Worm (Caenorhabditis elegans) whole organism, L4 larva: ENCODE results near the gene K07F5.16.
A peak's percentile ranks its signal among the peaks of the same experiment; 100 is the strongest.

Experiments used
- F10B5.3 ChIP-seq: sonication (generic microtip); optimal IDR thresholded peaks from 2 replicates; lab custom pipeline; 2016; ENCODE audit warnings: mild to moderate bottlenecking, missing genetic modification characterization, missing compliant biosample characterization
- F26F4.8 ChIP-seq: fragments of 200-800 bp; sonication (Bioruptor generic); conservative IDR thresholded peaks from 2 replicates; pipeline ENCODE4 v1.3.6; 2022; ENCODE audit warnings: missing genetic modification characterization, missing compliant biosample characterization
- F44E2.7 ChIP-seq: fragments of 200-800 bp; sonication (Bioruptor generic); IDR thresholded peaks from 2 replicates; pipeline ENCODE4 v2.1.2; 2022; ENCODE audit warnings: missing genetic modification characterization, missing compliant biosample characterization
- F49E8.2 ChIP-seq: sonication (generic microtip); optimal IDR thresholded peaks from 2 replicates; lab custom pipeline; 2016; ENCODE audit warnings: missing compliant biosample characterization, mild to moderate bottlenecking, missing genetic modification characterization, borderline replicate concordance
- T20F7.1 ChIP-seq: fragments of 200-800 bp; sonication (Bioruptor generic); optimal IDR thresholded peaks from 2 replicates; lab custom pipeline; 2018; ENCODE audit warnings: mild to moderate bottlenecking, missing genetic modification characterization, missing compliant biosample characterization
- Y48G9A.11 ChIP-seq: fragments of 200-800 bp; sonication (Bioruptor generic); IDR thresholded peaks from 2 replicates; pipeline ENCODE4 v1.3.6; 2022; ENCODE audit warnings: missing genetic modification reagents, missing genetic modification characterization, missing compliant biosample characterization
- Y5F2A.4 ChIP-seq: fragments of 200-800 bp; sonication (Bioruptor generic); optimal IDR thresholded peaks from 2 replicates; lab custom pipeline; 2018; ENCODE audit warnings: mild to moderate bottlenecking, missing genetic modification characterization, missing compliant biosample characterization
- attf-4 ChIP-seq: sonication (generic microtip); optimal IDR thresholded peaks from 3 replicates; lab custom pipeline; 2017; ENCODE audit warnings: missing biosample characterization, missing genetic modification characterization
- ceh-82 ChIP-seq: sonication (generic microtip); optimal IDR thresholded peaks from 2 replicates; lab custom pipeline; 2017; ENCODE audit warnings: missing biosample characterization, missing genetic modification characterization
- ctbp-1 ChIP-seq: fragments of 200-800 bp; sonication (Bioruptor generic); IDR thresholded peaks from 2 replicates; pipeline ENCODE4 v1.3.6; 2022; ENCODE audit warnings: missing genetic modification reagents, missing genetic modification characterization, missing compliant biosample characterization
- daf-12 ChIP-seq: fragments of 150-350 bp; optimal IDR thresholded peaks from 2 replicates; lab custom pipeline; 2014; ENCODE audit warnings: missing biosample characterization, missing genetic modification reagents, missing genetic modification characterization
- daf-16 ChIP-seq, 3 experiments: sonication (generic microtip); optimal IDR thresholded peaks; 2 replicates each; lab custom pipeline; 2016 to 2017; ENCODE audit warnings: missing genetic modification characterization in 3 of 3, missing genetic modification reagents in 3 of 3, mild to moderate bottlenecking in 2 of 3, missing compliant biosample characterization in 2 of 3, missing biosample characterization in 1 of 3, moderate library complexity in 1 of 3
- dmd-6 ChIP-seq: fragments of 200-800 bp; sonication (Bioruptor generic); IDR thresholded peaks from 2 replicates; pipeline ENCODE4 v1.3.6; 2022; ENCODE audit warnings: missing genetic modification reagents, missing genetic modification characterization, missing compliant biosample characterization
- dmd-9 ChIP-seq: fragments of 200-800 bp; sonication (Bioruptor generic); IDR thresholded peaks from 2 replicates; pipeline ENCODE4 v1.3.6; 2022; ENCODE audit warnings: missing genetic modification reagents, missing genetic modification characterization, missing compliant biosample characterization
- duxl-1 ChIP-seq: sonication (generic microtip); optimal IDR thresholded peaks from 2 replicates; lab custom pipeline; 2016; ENCODE audit warnings: mild to moderate bottlenecking, missing genetic modification characterization, moderate library complexity, missing compliant biosample characterization; ENCODE audit not compliant: poor library complexity
- fkh-10 ChIP-seq: fragments of 150-350 bp; optimal IDR thresholded peaks from 2 replicates; lab custom pipeline; 2014; ENCODE audit warnings: missing biosample characterization, missing genetic modification reagents, missing genetic modification characterization
- fos-1 ChIP-seq: fragments of 150-350 bp; optimal IDR thresholded peaks from 2 replicates; lab custom pipeline; 2014; ENCODE audit warnings: missing biosample characterization, missing genetic modification characterization
- hif-1 ChIP-seq, 2 experiments: sonication (generic microtip); optimal IDR thresholded peaks; 2 replicates each; lab custom pipeline; 2016 to 2017; ENCODE audit warnings: missing compliant biosample characterization in 2 of 2, missing genetic modification characterization in 2 of 2, missing genetic modification reagents in 2 of 2, missing genotype in 2 of 2, mild to moderate bottlenecking in 1 of 2
- hlh-11 ChIP-seq: fragments of 200-800 bp; sonication (Bioruptor generic); optimal IDR thresholded peaks from 2 replicates; lab custom pipeline; 2018; ENCODE audit warnings: mild to moderate bottlenecking, missing genetic modification characterization, missing compliant biosample characterization
- hlh-30 ChIP-seq: sonication (generic microtip); optimal IDR thresholded peaks from 2 replicates; lab custom pipeline; 2017; ENCODE audit warnings: antibody characterized with exemption, mild to moderate bottlenecking, missing genetic modification characterization, missing compliant biosample characterization; ENCODE audit not compliant: insufficient read depth
- lim-7 ChIP-seq: fragments of 200-800 bp; sonication (Bioruptor generic); IDR thresholded peaks from 2 replicates; pipeline ENCODE4 v1.3.6; 2022; ENCODE audit warnings: missing genetic modification characterization, missing compliant biosample characterization
- lin-13 ChIP-seq: fragments of 150-350 bp; optimal IDR thresholded peaks from 2 replicates; lab custom pipeline; 2014; ENCODE audit warnings: missing biosample characterization, missing genetic modification reagents, missing genetic modification characterization
- lin-29 ChIP-seq: fragments of 200-800 bp; sonication (Bioruptor generic); IDR thresholded peaks from 2 replicates; pipeline ENCODE4 v1.3.6; 2022; ENCODE audit warnings: missing genetic modification reagents, missing genetic modification characterization, missing compliant biosample characterization
- lin-39 ChIP-seq: fragments of 150-350 bp; optimal IDR thresholded peaks from 2 replicates; lab custom pipeline; 2014; ENCODE audit warnings: missing biosample characterization, missing genetic modification reagents, missing genetic modification characterization
- lir-3 ChIP-seq: sonication (generic microtip); optimal IDR thresholded peaks from 2 replicates; lab custom pipeline; 2016; ENCODE audit warnings: mild to moderate bottlenecking, missing genetic modification characterization, missing compliant biosample characterization
- mdl-1 ChIP-seq, 2 experiments: fragments of 150-350 bp in 1 of 2; sonication (generic microtip) in 1 of 2; optimal IDR thresholded peaks; 2 replicates each; lab custom pipeline; 2014 to 2017; ENCODE audit warnings: missing biosample characterization in 2 of 2, missing genetic modification characterization in 2 of 2
- mdt-29 ChIP-seq: fragments of 200-800 bp; sonication (Bioruptor generic); IDR thresholded peaks from 2 replicates; pipeline ENCODE4 v1.3.6; 2022; ENCODE audit warnings: missing genetic modification reagents, missing genetic modification characterization, missing compliant biosample characterization
- mep-1 ChIP-seq: fragments of 150-350 bp; sonication (generic microtip); optimal IDR thresholded peaks from 3 replicates; lab custom pipeline; 2014; ENCODE audit warnings: missing biosample characterization, missing genetic modification characterization
- mes-2 ChIP-seq: sonication (generic microtip); optimal IDR thresholded peaks from 2 replicates; lab custom pipeline; 2016; ENCODE audit warnings: missing genotype, mild to moderate bottlenecking, missing genetic modification characterization, missing compliant biosample characterization; ENCODE audit not compliant: poor library complexity, severe bottlenecking
- nhr-102 ChIP-seq: sonication (generic microtip); optimal IDR thresholded peaks from 2 replicates; lab custom pipeline; 2016; ENCODE audit warnings: mild to moderate bottlenecking, missing genetic modification characterization, moderate library complexity, missing compliant biosample characterization
- nhr-111 ChIP-seq: fragments of 200-800 bp; sonication (Bioruptor generic); optimal IDR thresholded peaks from 2 replicates; lab custom pipeline; 2018; ENCODE audit warnings: mild to moderate bottlenecking, missing genetic modification characterization, missing compliant biosample characterization
- nhr-237 ChIP-seq: sonication (generic microtip); optimal IDR thresholded peaks from 2 replicates; lab custom pipeline; 2017; ENCODE audit warnings: missing biosample characterization, missing genetic modification characterization
- nhr-28 ChIP-seq: fragments of 150-350 bp; optimal IDR thresholded peaks from 2 replicates; lab custom pipeline; 2014; ENCODE audit warnings: missing biosample characterization, missing genetic modification characterization
- nhr-48 ChIP-seq: sonication (generic microtip); optimal IDR thresholded peaks from 2 replicates; lab custom pipeline; 2016; ENCODE audit warnings: mild to moderate bottlenecking, missing genetic modification characterization, missing compliant biosample characterization
- nhr-76 ChIP-seq: fragments of 150-350 bp; optimal IDR thresholded peaks from 2 replicates; lab custom pipeline; 2014; ENCODE audit warnings: missing biosample characterization, missing genetic modification characterization
- pha-4 ChIP-seq, 2 experiments: fragments of 150-350 bp in 1 of 2; fragments of 200-800 bp in 1 of 2; sonication (Bioruptor generic) in 1 of 2; IDR thresholded peaks in 1 of 2; optimal IDR thresholded peaks in 1 of 2; 2 replicates each; pipeline versions ENCODE4 v1.3.6 to Lab custom; 2014 to 2022; ENCODE audit warnings: missing genetic modification characterization in 2 of 2, missing genetic modification reagents in 2 of 2, missing biosample characterization in 1 of 2, missing compliant biosample characterization in 1 of 2
- pqm-1 ChIP-seq: sonication (generic microtip); optimal IDR thresholded peaks from 2 replicates; lab custom pipeline; 2017; ENCODE audit warnings: missing biosample characterization, missing genetic modification characterization
- sdz-12 ChIP-seq: fragments of 200-800 bp; sonication (Bioruptor generic); optimal IDR thresholded peaks from 2 replicates; lab custom pipeline; 2018; ENCODE audit warnings: mild to moderate bottlenecking, missing genetic modification characterization, missing compliant biosample characterization
- skn-1 ChIP-seq: fragments of 150-350 bp; optimal IDR thresholded peaks from 2 replicates; lab custom pipeline; 2014; ENCODE audit warnings: missing biosample characterization, missing genetic modification characterization
- snpc-1.2 ChIP-seq: fragments of 200-800 bp; sonication (Bioruptor generic); IDR thresholded peaks from 2 replicates; pipeline ENCODE4 v1.3.6; 2022; ENCODE audit warnings: missing genetic modification reagents, missing genetic modification characterization, missing compliant biosample characterization
- spr-3 ChIP-seq: fragments of 200-800 bp; sonication (Bioruptor generic); optimal IDR thresholded peaks from 2 replicates; lab custom pipeline; 2018; ENCODE audit warnings: mild to moderate bottlenecking, missing genetic modification characterization, missing compliant biosample characterization
- unc-130 ChIP-seq: sonication (generic microtip); optimal IDR thresholded peaks from 2 replicates; lab custom pipeline; 2016; ENCODE audit warnings: missing genetic modification reagents, missing genetic modification characterization, missing compliant biosample characterization
- vab-7 ChIP-seq: fragments of 200-800 bp; sonication (Bioruptor generic); IDR thresholded peaks from 2 replicates; pipeline ENCODE4 v1.3.6; 2022; ENCODE audit warnings: missing genetic modification reagents, missing genetic modification characterization, missing compliant biosample characterization
- zfp-2 ChIP-seq: sonication (generic microtip); optimal IDR thresholded peaks from 2 replicates; lab custom pipeline; 2016; ENCODE audit warnings: mild to moderate bottlenecking, missing genetic modification characterization, missing compliant biosample characterization
- ztf-11 ChIP-seq: fragments of 150-350 bp; optimal IDR thresholded peaks from 2 replicates; lab custom pipeline; 2014; ENCODE audit warnings: missing biosample characterization, missing genetic modification characterization

K07F5.16 gene

ce11 chrIV:9861921-9862320 is 2.0 kb upstream of the K07F5.16 start, which contains the start of gene K07F5.14:
TSS of gene K07F5.14 (plus strand) at chrIV:9862221.
- TF ChIP-seq F44E2.7 (GFP tag; lab: Robert Waterston, UW): no peak
- TF ChIP-seq hlh-30: no peak
- TF ChIP-seq sdz-12 (GFP tag; lab: Kevin White, UChicago): no peak
- TF ChIP-seq mdl-1 (tag; optimal IDR thresholded peaks at IDR 0.05; lab: Kevin White, UChicago): no peak
- TF ChIP-seq nhr-76 (tag; lab: Kevin White, UChicago): no peak
- TF ChIP-seq daf-16 (GFP tag; optimal IDR thresholded peaks at IDR 0.05; lab: Kevin White, UChicago): no peak
- no peak for TF ChIP-seq daf-16 (tag; optimal IDR thresholded peaks at IDR 0.05; lab: Kevin White, UChicago)
- TF ChIP-seq F10B5.3: no peak
- TF ChIP-seq snpc-1.2 (GFP tag; lab: Robert Waterston, UW): no peak

ce11 chrIV:9864778-9865177 is 861 bp downstream of the K07F5.16 start, which contains the start of the genes K07F5.15 and K07F5.22:
TSS of gene K07F5.15 (plus strand) at chrIV:9865078.
TSS of gene K07F5.22 (plus strand) at chrIV:9865078.
- no peak for TF ChIP-seq nhr-48 (tag; lab: Kevin White, UChicago)
- TF ChIP-seq pqm-1 (tag; lab: Kevin White, UChicago): no peak
- no peak for TF ChIP-seq nhr-111
- no peak for TF ChIP-seq zfp-2 (tag; lab: Kevin White, UChicago)
- no peak for TF ChIP-seq hif-1 (tag; optimal IDR thresholded peaks at IDR 0.05; lab: Kevin White, UChicago)
- TF ChIP-seq ctbp-1 (GFP tag; lab: Robert Waterston, UW): no peak

- no peak for TF ChIP-seq dmd-9 (GFP tag; lab: Robert Waterston, UW)
- TF ChIP-seq nhr-28 (tag; lab: Kevin White, UChicago): peak; percentile 86
- TF ChIP-seq T20F7.1: no peak
- TF ChIP-seq, all 104 proteins: peak for 1
Observed at ce11 chrIV:9866865-9867264, 2.9 kb downstream of the K07F5.16 start.

DNA sequence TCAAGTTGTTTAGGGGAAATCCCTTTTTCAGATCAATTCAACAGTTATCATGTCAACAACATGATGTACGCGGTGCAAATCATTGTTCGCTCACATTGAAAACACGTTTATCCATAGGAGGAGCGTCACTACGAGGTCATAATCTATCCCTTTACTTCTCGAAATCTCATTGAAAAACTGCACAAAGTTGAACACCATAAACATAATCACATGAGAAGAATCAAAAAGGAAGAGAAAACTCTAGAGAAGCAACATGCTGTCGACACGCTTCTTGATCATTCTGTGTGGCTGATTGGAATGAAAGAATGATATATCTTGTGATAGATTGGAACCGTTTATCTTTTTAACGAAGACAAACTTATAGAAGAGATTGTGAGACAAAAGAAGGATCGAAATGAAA is 4.0 kb downstream of the K07F5.16 start:
- no peak for TF ChIP-seq spr-3 (GFP tag; lab: Kevin White, UChicago)
- TF ChIP-seq hlh-11 (tag; lab: Kevin White, UChicago): peak; percentile 90
- TF ChIP-seq lir-3 (tag; lab: Kevin White, UChicago): no peak
- peak; percentile 90 for TF ChIP-seq mdt-29 (GFP tag; lab: Robert Waterston, UW)
- no peak for TF ChIP-seq nhr-237
- TF ChIP-seq sdz-12 (GFP tag; lab: Kevin White, UChicago): no peak
- no peak for TF ChIP-seq ztf-11
- no peak for TF ChIP-seq fkh-10 (GFP tag; lab: Kevin White, UChicago)
- TF ChIP-seq attf-4: no peak
- no peak for TF ChIP-seq lin-29 (GFP tag; lab: Robert Waterston, UW)
- TF ChIP-seq duxl-1: peak; percentile 9
- TF ChIP-seq skn-1 (tag; lab: Kevin White, UChicago): no peak
- no peak for TF ChIP-seq F26F4.8 (GFP tag; lab: Robert Waterston, UW)
- TF ChIP-seq lim-7 (GFP tag; lab: Robert Waterston, UW): no peak
- no peak for TF ChIP-seq Y5F2A.4
- no peak for TF ChIP-seq unc-130 (GFP tag; lab: Kevin White, UChicago)
- TF ChIP-seq fos-1 (tag; lab: Kevin White, UChicago): no peak
- TF ChIP-seq nhr-102 (tag; lab: Kevin White, UChicago): peak; percentile 52
- TF ChIP-seq pha-4 (GFP tag; IDR thresholded peaks at IDR 0.05; lab: Robert Waterston, UW): no peak
- no peak for TF ChIP-seq pha-4 (tag; optimal IDR thresholded peaks at IDR 0.05; lab: Kevin White, UChicago)
- TF ChIP-seq F10B5.3: no peak
- TF ChIP-seq hlh-30: peak; percentile 93
- TF ChIP-seq dmd-6 (GFP tag; lab: Robert Waterston, UW): peak; percentile 79
- no peak for TF ChIP-seq lin-13 (GFP tag; lab: Kevin White, UChicago)
- peak; percentile 41 for TF ChIP-seq mes-2 (tag; lab: Kevin White, UChicago)
- TF ChIP-seq daf-12 (tag; lab: Kevin White, UChicago): no peak
- no peak for TF ChIP-seq ceh-82 (tag; lab: Kevin White, UChicago)
- no peak for TF ChIP-seq vab-7 (GFP tag; lab: Robert Waterston, UW)
- no peak for TF ChIP-seq F49E8.2
- TF ChIP-seq lin-39 (tag; lab: Kevin White, UChicago): no peak
- peak; percentile 59 for TF ChIP-seq mep-1 (tag; lab: Kevin White, UChicago)
- TF ChIP-seq Y48G9A.11: no peak
